Fruit fly (Drosophila melanogaster) whole organism, wandering third instar larva: ENCODE results near the gene CG5516.

Source experiments
- Abd-B ChIP-seq: fragments of >200 bp; optimal IDR thresholded peaks from 2 replicates; lab custom pipeline; 2017; ENCODE audit warnings: missing biosample characterization, missing genetic modification characterization
- CG32264 ChIP-seq: fragments of 200-800 bp; sonication (Bioruptor generic); optimal IDR thresholded peaks from 2 replicates; lab custom pipeline; 2016; ENCODE audit warnings: missing biosample characterization, missing genetic modification characterization
- CG9705 ChIP-seq: fragments of 200-800 bp; sonication (Bioruptor generic); optimal IDR thresholded peaks from 2 replicates; lab custom pipeline; 2018; ENCODE audit warnings: missing biosample characterization, mild to moderate bottlenecking, missing genetic modification characterization
- CrebA ChIP-seq: fragments of 200-800 bp; sonication (Bioruptor generic); optimal IDR thresholded peaks from 2 replicates; lab custom pipeline; 2016; ENCODE audit warnings: missing biosample characterization, mild to moderate bottlenecking, missing genetic modification characterization, borderline replicate concordance
- Dfd ChIP-seq: fragments of >200 bp; optimal IDR thresholded peaks from 2 replicates; lab custom pipeline; 2017; ENCODE audit warnings: missing biosample characterization, missing genetic modification characterization
- Dif ChIP-seq: fragments of 200-275, 200-300 bp; sonication (Bioruptor generic); optimal IDR thresholded peaks from 2 replicates; lab custom pipeline; 2018; ENCODE audit warnings: missing biosample characterization, missing genetic modification characterization; ENCODE audit not compliant: partially characterized antibody
- GATAd ChIP-seq: sonication (Bioruptor generic); optimal IDR thresholded peaks from 2 replicates; lab custom pipeline; 2016; ENCODE audit warnings: missing biosample characterization, missing genetic modification characterization
- HLH106 ChIP-seq: fragments of 200-800 bp; optimal IDR thresholded peaks from 3 replicates; lab custom pipeline; 2019; ENCODE audit warnings: missing biosample characterization, mild to moderate bottlenecking, missing genetic modification characterization, moderate library complexity
- Hnf4 ChIP-seq: fragments of 200-800 bp; sonication (Bioruptor generic); optimal IDR thresholded peaks from 2 replicates; lab custom pipeline; 2016; ENCODE audit warnings: missing biosample characterization, mild to moderate bottlenecking, missing genetic modification characterization
- Hr78 ChIP-seq: fragments of >200 bp; optimal IDR thresholded peaks from 2 replicates; lab custom pipeline; 2017; ENCODE audit warnings: missing biosample characterization, missing genetic modification characterization
- Hr83 ChIP-seq: fragments of 200-300 bp; sonication (Bioruptor generic); optimal IDR thresholded peaks from 2 replicates; lab custom pipeline; 2016; ENCODE audit warnings: missing biosample characterization, mild to moderate bottlenecking, missing genetic modification characterization, moderate library complexity; ENCODE audit not compliant: poor library complexity, severe bottlenecking
- Jra ChIP-seq: sonication (Bioruptor generic); optimal IDR thresholded peaks from 2 replicates; lab custom pipeline; 2016; ENCODE audit warnings: missing biosample characterization, missing genetic modification characterization
- Mio ChIP-seq: sonication (Bioruptor generic); optimal IDR thresholded peaks from 2 replicates; lab custom pipeline; 2016; ENCODE audit warnings: missing biosample characterization, missing genetic modification characterization
- Myc ChIP-seq: fragments of >200 bp; optimal IDR thresholded peaks from 2 replicates; lab custom pipeline; 2017
- N ChIP-seq: fragments of >200 bp; optimal IDR thresholded peaks from 2 replicates; lab custom pipeline; 2018; ENCODE audit warnings: missing biosample characterization, missing external identifiers, missing genetic modification characterization
- OdsH ChIP-seq: fragments of 200-800 bp; sonication (Bioruptor generic); optimal IDR thresholded peaks from 2 replicates; lab custom pipeline; 2016; ENCODE audit warnings: missing biosample characterization, mild to moderate bottlenecking, missing genetic modification characterization
- Rel ChIP-seq, 2 experiments: fragments of 200-800 bp; sonication (Bioruptor generic) in 1 of 2; optimal IDR thresholded peaks; 2 replicates in 1 of 2; 3 replicates in 1 of 2; lab custom pipeline; 2016 to 2019; ENCODE audit warnings: mild to moderate bottlenecking in 2 of 2, missing biosample characterization in 2 of 2, missing genetic modification characterization in 2 of 2, moderate library complexity in 1 of 2
- Sp1 ChIP-seq: fragments of 200-800 bp; sonication (Bioruptor generic); optimal IDR thresholded peaks from 3 replicates; lab custom pipeline; 2019; ENCODE audit warnings: missing biosample characterization, mild to moderate bottlenecking, missing genetic modification characterization, moderate library complexity
- Vsx2 ChIP-seq: fragments of 200-300, 225-300 bp; sonication (Bioruptor generic); optimal IDR thresholded peaks from 2 replicates; lab custom pipeline; 2018; ENCODE audit warnings: missing biosample characterization, missing genetic modification characterization; ENCODE audit not compliant: partially characterized antibody
- br ChIP-seq: fragments of 200-800 bp; sonication (Bioruptor generic); optimal IDR thresholded peaks from 2 replicates; lab custom pipeline; 2016; ENCODE audit warnings: missing biosample characterization, missing genetic modification characterization
- brk ChIP-seq: fragments of 200-800 bp; sonication (Bioruptor generic); optimal IDR thresholded peaks from 2 replicates; lab custom pipeline; 2016; ENCODE audit warnings: missing biosample characterization, mild to moderate bottlenecking, missing genetic modification characterization
- dl ChIP-seq, 2 experiments: fragments of 175-275, 200-275 bp in 1 of 2; fragments of 200-275 bp in 1 of 2; sonication (Bioruptor generic); optimal IDR thresholded peaks; lab custom pipeline; 2018; ENCODE audit warnings: mild to moderate bottlenecking in 2 of 2, missing biosample characterization in 2 of 2, missing genetic modification characterization in 2 of 2, moderate library complexity in 2 of 2; ENCODE audit not compliant: partially characterized antibody in 2 of 2, insufficient read depth in 1 of 2
- dmrt93B ChIP-seq: fragments of 200-800 bp; sonication (Bioruptor generic); optimal IDR thresholded peaks from 2 replicates; lab custom pipeline; 2018; ENCODE audit warnings: missing biosample characterization, mild to moderate bottlenecking, missing genetic modification characterization
- dsf ChIP-seq: sonication (Bioruptor generic); optimal IDR thresholded peaks from 2 replicates; lab custom pipeline; 2016; ENCODE audit warnings: missing biosample characterization, missing genetic modification characterization, borderline replicate concordance
- ey ChIP-seq: fragments of 200-800 bp; sonication (Bioruptor generic); optimal IDR thresholded peaks from 2 replicates; lab custom pipeline; 2016; ENCODE audit warnings: missing biosample characterization, missing genetic modification characterization
- foxo ChIP-seq, 2 experiments: fragments of 200-800 bp; sonication (Bioruptor generic); optimal IDR thresholded peaks; 2 replicates in 1 of 2; 3 replicates in 1 of 2; lab custom pipeline; 2016 to 2017; ENCODE audit warnings: missing biosample characterization in 2 of 2, missing genetic modification characterization in 2 of 2
- fru ChIP-seq: fragments of 200-800 bp; sonication (Bioruptor generic); optimal IDR thresholded peaks from 3 replicates; lab custom pipeline; 2016; ENCODE audit warnings: missing biosample characterization, mild to moderate bottlenecking, missing genetic modification characterization
- h ChIP-seq: fragments of 200-800 bp; sonication (Bioruptor generic); optimal IDR thresholded peaks from 3 replicates; lab custom pipeline; 2016; ENCODE audit warnings: missing biosample characterization, mild to moderate bottlenecking, missing genetic modification characterization
- jim ChIP-seq: fragments of 175-275, 200-325 bp; sonication (Bioruptor generic); optimal IDR thresholded peaks from 2 replicates; lab custom pipeline; 2016; ENCODE audit warnings: missing biosample characterization, mild to moderate bottlenecking, missing genetic modification characterization
- lola ChIP-seq: fragments of >200 bp; optimal IDR thresholded peaks from 2 replicates; lab custom pipeline; 2017; ENCODE audit warnings: missing biosample characterization, missing genetic modification characterization
- pan ChIP-seq: fragments of >200 bp; optimal IDR thresholded peaks from 2 replicates; lab custom pipeline; 2017
- psq ChIP-seq: fragments of 200-800 bp; sonication (Bioruptor generic); optimal IDR thresholded peaks from 3 replicates; lab custom pipeline; 2017; ENCODE audit warnings: missing biosample characterization, mild to moderate bottlenecking, missing genetic modification characterization, moderate library complexity
- rgr ChIP-seq: fragments of 200-800 bp; sonication (Bioruptor generic); optimal IDR thresholded peaks from 3 replicates; lab custom pipeline; 2016; ENCODE audit warnings: missing biosample characterization, mild to moderate bottlenecking, missing genetic modification characterization
- sage ChIP-seq: fragments of 200-800 bp; sonication (Bioruptor generic); optimal IDR thresholded peaks from 2 replicates; lab custom pipeline; 2016; ENCODE audit warnings: missing biosample characterization, mild to moderate bottlenecking, missing genetic modification characterization
- sv ChIP-seq: fragments of 200-800 bp; sonication (Bioruptor generic); optimal IDR thresholded peaks from 3 replicates; lab custom pipeline; 2016; ENCODE audit warnings: missing biosample characterization, missing genetic modification characterization
- tai ChIP-seq: sonication (Bioruptor generic); optimal IDR thresholded peaks from 2 replicates; lab custom pipeline; 2016; ENCODE audit warnings: missing biosample characterization, missing genetic modification characterization
- usp ChIP-seq: fragments of >200 bp; optimal IDR thresholded peaks from 2 replicates; lab custom pipeline; 2017; ENCODE audit warnings: missing biosample characterization, missing genetic modification characterization
- woc ChIP-seq: sonication (Bioruptor generic); optimal IDR thresholded peaks from 2 replicates; lab custom pipeline; 2016; ENCODE audit warnings: missing biosample characterization, mild to moderate bottlenecking, missing genetic modification characterization

CG5516 gene

dm6 chr3R:15963690-15964281 is at the start of gene CG5516, which contains the start of gene CG4287:
TSS of gene CG5516 (plus strand) at chr3R:15963884.
TSS of gene CG4287 (minus strand) at chr3R:15963867.
- TF ChIP-seq Hnf4 (peak; percentile 66), fru (GFP tag; lab: Kevin White, UChicago) (no peak), woc (GFP tag; lab: Kevin White, UChicago) (no peak), dmrt93B (GFP tag; lab: Kevin White, UChicago) (no peak), Jra (GFP tag; lab: Kevin White, UChicago) (peak; percentile 55)

dm6 chr3R:15917907-15918306 is 45.8 kb upstream of the CG5516 start, which contains the start of gene CG45105:
TSS of gene CG45105 (minus strand) at chr3R:15918007.
- no peak for TF ChIP-seq usp (GFP tag; lab: Kevin White, UChicago)
- no peak for TF ChIP-seq Dif
- no peak for TF ChIP-seq N (GFP tag; lab: Kevin White, UChicago)
- no peak for TF ChIP-seq sv (GFP tag; lab: Kevin White, UChicago)
- no peak for TF ChIP-seq Jra (GFP tag; lab: Kevin White, UChicago)
- no peak for TF ChIP-seq tai (GFP tag; lab: Kevin White, UChicago)
- no peak for TF ChIP-seq ey (GFP tag; lab: Kevin White, UChicago)
- TF ChIP-seq woc (GFP tag; lab: Kevin White, UChicago), result no peak
- TF ChIP-seq rgr (GFP tag; lab: Kevin White, UChicago), result no peak
- no peak for TF ChIP-seq h (GFP tag; lab: Kevin White, UChicago)
- no peak for TF ChIP-seq Hnf4
- TF ChIP-seq GATAd (GFP tag; lab: Kevin White, UChicago), result no peak
- TF ChIP-seq CG9705 (GFP tag; lab: Kevin White, UChicago), result no peak
- TF ChIP-seq psq (GFP tag; lab: Kevin White, UChicago), result no peak
- no peak for TF ChIP-seq dmrt93B (GFP tag; lab: Kevin White, UChicago)
- no peak for TF ChIP-seq CrebA (GFP tag; lab: Kevin White, UChicago)
- TF ChIP-seq Hr78, result no peak
- no peak for TF ChIP-seq Abd-B (GFP tag; lab: Kevin White, UChicago)

dm6 chr3R:15919367-15920228 is 44.1 kb upstream of the CG5516 start:
- TF ChIP-seq Dfd (no peak), Myc (lab: Kevin White, UChicago) (no peak), HLH106 (tag; lab: Kevin White, UChicago) (peak; percentile 89), sage (GFP tag; lab: Kevin White, UChicago) (peak; percentile 87), N (GFP tag; lab: Kevin White, UChicago) (no peak), CrebA (GFP tag; lab: Kevin White, UChicago) (no peak), foxo (GFP tag; optimal IDR thresholded peaks at IDR 0.05; lab: Kevin White, UChicago) (peak in 1 of 2 experiments; percentile 94), Rel (GFP tag; optimal IDR thresholded peaks at IDR 0.05; lab: Kevin White, UChicago) (peak; percentile 37), Rel (tag; optimal IDR thresholded peaks at IDR 0.05; lab: Kevin White, UChicago) (no peak), Mio (GFP tag; lab: Kevin White, UChicago) (peak; percentile 57), OdsH (peak; percentile 93), brk (GFP tag; lab: Kevin White, UChicago) (no peak), usp (GFP tag; lab: Kevin White, UChicago) (no peak), ey (GFP tag; lab: Kevin White, UChicago) (peak; percentile 95), woc (GFP tag; lab: Kevin White, UChicago) (peak; percentile 90), jim (GFP tag; lab: Kevin White, UChicago) (no peak), br (peak; percentile 95), sv (GFP tag; lab: Kevin White, UChicago) (no peak), Vsx2 (GFP tag; lab: Kevin White, UChicago) (peak; percentile 63), Sp1 (GFP tag; lab: Kevin White, UChicago) (peak; percentile 85), Hr78 (no peak), fru (GFP tag; lab: Kevin White, UChicago) (peak; percentile 94), dsf (GFP tag; lab: Kevin White, UChicago) (peak; percentile 57), psq (GFP tag; lab: Kevin White, UChicago) (peak; percentile 83), CG32264 (peak; percentile 85), Jra (GFP tag; lab: Kevin White, UChicago) (no peak), dl (GFP tag; optimal IDR thresholded peaks at IDR 0.05; lab: Kevin White, UChicago; ENCODE audit: insufficient read depth in 1 of 2, partially characterized antibody in 2 of 2) (peak in 1 of 2 experiments; percentile 66), CG9705 (GFP tag; lab: Kevin White, UChicago) (peak; percentile 27), rgr (GFP tag; lab: Kevin White, UChicago) (peak; percentile 92), GATAd (GFP tag; lab: Kevin White, UChicago) (no peak), lola (GFP tag; lab: Kevin White, UChicago) (no peak), pan (no peak), dmrt93B (GFP tag; lab: Kevin White, UChicago) (peak; percentile 83), Dif (peak; percentile 71), Hr83 (no peak), h (GFP tag; lab: Kevin White, UChicago) (peak; percentile 95)
